Fruit fly (Drosophila melanogaster) whole organism, embryonic: Measurements from ENCODE around the gene Fer2LCH.

ENCODE experiments used
- Asciz ChIP-seq: fragments of 200-800 bp; sonication (Bioruptor generic); optimal IDR thresholded peaks from 2 replicates; lab custom pipeline; 2017; ENCODE audit warnings: missing biosample characterization, mild to moderate bottlenecking, missing genetic modification characterization, missing genetic modification reagents
- Atf3 ChIP-seq: fragments of 200-800 bp; sonication (Bioruptor generic); optimal IDR thresholded peaks from 3 replicates; lab custom pipeline; 2016; ENCODE audit warnings: missing biosample characterization, missing genetic modification characterization
- Bteb2 ChIP-seq: fragments of 200-800 bp; sonication (Bioruptor generic); optimal IDR thresholded peaks from 2 replicates; lab custom pipeline; 2016; ENCODE audit warnings: missing biosample characterization, missing genetic modification characterization
- CG10267 ChIP-seq: fragments of 200-800 bp; sonication (Bioruptor generic); optimal IDR thresholded peaks from 2 replicates; lab custom pipeline; 2018; ENCODE audit warnings: missing biosample characterization, mild to moderate bottlenecking, missing genetic modification characterization, moderate library complexity
- CG10274 ChIP-seq: fragments of 200-800 bp; sonication (Bioruptor generic); optimal IDR thresholded peaks from 3 replicates; lab custom pipeline; 2017; ENCODE audit warnings: missing biosample characterization, mild to moderate bottlenecking, missing genetic modification characterization
- CG10959 ChIP-seq: fragments of 200-800 bp; sonication (Bioruptor generic); IDR thresholded peaks from 2 replicates; pipeline ENCODE4 v1.3.6; 2022; ENCODE audit warnings: missing biosample characterization, missing genetic modification characterization
- CG12769 ChIP-seq: fragments of 200-800 bp; sonication (Bioruptor generic); optimal IDR thresholded peaks from 2 replicates; lab custom pipeline; 2019; ENCODE audit warnings: missing biosample characterization, mild to moderate bottlenecking, missing genetic modification characterization, moderate library complexity
- CG15011 ChIP-seq: fragments of 200-800 bp; sonication (Bioruptor generic); optimal IDR thresholded peaks from 3 replicates; lab custom pipeline; 2018; ENCODE audit warnings: missing biosample characterization, mild to moderate bottlenecking, missing genetic modification characterization
- CG15514 ChIP-seq: fragments of 200-800 bp; sonication (Bioruptor generic); optimal IDR thresholded peaks from 3 replicates; lab custom pipeline; 2017; ENCODE audit warnings: missing biosample characterization, missing genetic modification characterization, mild to moderate bottlenecking, moderate library complexity, missing genetic modification reagents
- CG17829 ChIP-seq: fragments of 200-800 bp; optimal IDR thresholded peaks from 2 replicates; lab custom pipeline; 2019; ENCODE audit warnings: missing biosample characterization, mild to moderate bottlenecking, missing genetic modification characterization, moderate library complexity
- CG2202 ChIP-seq: fragments of 200-800 bp; sonication (Bioruptor generic); optimal IDR thresholded peaks from 2 replicates; lab custom pipeline; 2018; ENCODE audit warnings: missing biosample characterization, mild to moderate bottlenecking, missing genetic modification characterization
- CG3065 ChIP-seq: fragments of 200-800 bp; sonication (Bioruptor generic); optimal IDR thresholded peaks from 2 replicates; lab custom pipeline; 2016; ENCODE audit warnings: missing biosample characterization, missing genetic modification characterization
- CG32532 ChIP-seq: fragments of 200-800 bp; sonication (Bioruptor generic); IDR thresholded peaks from 2 replicates; pipeline ENCODE4 v1.3.6; 2022; ENCODE audit warnings: missing biosample characterization, missing genetic modification characterization
- CG34224 ChIP-seq: fragments of 200-800 bp; sonication (Bioruptor generic); IDR thresholded peaks from 3 replicates; pipeline ENCODE4 v1.3.6; 2022; ENCODE audit warnings: missing biosample characterization, missing genetic modification characterization; ENCODE audit not compliant: partially characterized antibody
- CG3838 ChIP-seq: fragments of 200-800 bp; sonication (Bioruptor generic); optimal IDR thresholded peaks from 3 replicates; lab custom pipeline; 2016; ENCODE audit warnings: missing biosample characterization, missing genetic modification characterization
- CG5245 ChIP-seq: fragments of 200-800 bp; sonication (Bioruptor generic); optimal IDR thresholded peaks from 3 replicates; lab custom pipeline; 2016; ENCODE audit warnings: missing biosample characterization, missing genetic modification characterization
- CG6175 ChIP-seq: fragments of 200-800 bp; sonication (Bioruptor generic); IDR thresholded peaks from 3 replicates; pipeline ENCODE4 v1.3.6; 2022; ENCODE audit warnings: missing biosample characterization, missing genetic modification characterization
- CG7357 ChIP-seq: fragments of 200-800 bp; sonication (Bioruptor generic); IDR thresholded peaks from 3 replicates; pipeline ENCODE4 v1.3.6; 2022; ENCODE audit warnings: missing biosample characterization, missing genetic modification characterization
- CG8388 ChIP-seq: fragments of 200-800 bp; sonication (Bioruptor generic); optimal IDR thresholded peaks from 2 replicates; lab custom pipeline; 2019; ENCODE audit warnings: missing biosample characterization, mild to moderate bottlenecking, missing genetic modification characterization, moderate library complexity
- CG9876 ChIP-seq: fragments of 200-800 bp; sonication (Bioruptor generic); optimal IDR thresholded peaks from 2 replicates; lab custom pipeline; 2016; ENCODE audit warnings: missing biosample characterization, missing genetic modification characterization
- Dfd ChIP-seq, 2 experiments: fragments of >200 bp; optimal IDR thresholded peaks; 2 replicates each; lab custom pipeline; 2017; ENCODE audit warnings: missing biosample characterization in 2 of 2, missing genetic modification characterization in 2 of 2
- Gsc ChIP-seq: fragments of 200-800 bp; sonication (Bioruptor generic); IDR thresholded peaks from 2 replicates; pipeline ENCODE4 v1.3.6; 2022; ENCODE audit warnings: missing biosample characterization, missing genetic modification characterization
- HLH54F ChIP-seq: fragments of 200-800 bp; sonication (Bioruptor generic); optimal IDR thresholded peaks from 3 replicates; lab custom pipeline; 2016; ENCODE audit warnings: missing biosample characterization, missing genetic modification characterization
- Hey ChIP-seq: fragments of 200-800 bp; sonication (Bioruptor generic); optimal IDR thresholded peaks from 3 replicates; lab custom pipeline; 2018; ENCODE audit warnings: missing biosample characterization, mild to moderate bottlenecking, missing genetic modification characterization
- Myb ChIP-seq: fragments of 200-800 bp; sonication (Bioruptor generic); optimal IDR thresholded peaks from 2 replicates; lab custom pipeline; 2016; ENCODE audit warnings: missing biosample characterization, missing genetic modification characterization
- NC2α ChIP-seq: fragments of 200-800 bp; sonication (Bioruptor generic); optimal IDR thresholded peaks from 2 replicates; lab custom pipeline; 2016; ENCODE audit warnings: missing biosample characterization, missing genetic modification characterization
- Poxn ChIP-seq: fragments of 200-800 bp; sonication (Bioruptor generic); IDR thresholded peaks from 2 replicates; pipeline ENCODE4 v1.3.6; 2022; ENCODE audit warnings: missing biosample characterization, missing genetic modification characterization
- Stat92E ChIP-seq, 3 experiments: fragments of >200 bp in 2 of 3; fragments of 200-800 bp in 1 of 3; sonication (Bioruptor generic) in 1 of 3; optimal IDR thresholded peaks; 2 replicates each; lab custom pipeline; 2017 to 2019; ENCODE audit warnings: missing biosample characterization in 3 of 3, missing genetic modification characterization in 3 of 3, mild to moderate bottlenecking in 1 of 3, moderate library complexity in 1 of 3
- amos ChIP-seq: fragments of 200-800 bp; sonication (Bioruptor generic); IDR thresholded peaks from 2 replicates; pipeline ENCODE4 v1.3.6; 2022; ENCODE audit warnings: missing biosample characterization, missing genetic modification characterization; ENCODE audit not compliant: partially characterized antibody
- bab2 ChIP-seq: fragments of 200-800 bp; sonication (Bioruptor generic); optimal IDR thresholded peaks from 2 replicates; lab custom pipeline; 2016; ENCODE audit warnings: missing biosample characterization, missing genetic modification characterization
- bbx ChIP-seq: fragments of 200-800 bp; sonication (Bioruptor generic); IDR thresholded peaks from 2 replicates; pipeline ENCODE4 v1.3.6; 2022; ENCODE audit warnings: missing biosample characterization, missing genetic modification characterization; ENCODE audit not compliant: partially characterized antibody
- corto ChIP-seq: fragments of 200-800 bp; sonication (Bioruptor generic); optimal IDR thresholded peaks from 2 replicates; lab custom pipeline; 2016; ENCODE audit warnings: missing biosample characterization, mild to moderate bottlenecking, missing genetic modification characterization, moderate library complexity
- ems ChIP-seq: fragments of 200-800 bp; sonication (Bioruptor generic); optimal IDR thresholded peaks from 3 replicates; lab custom pipeline; 2016; ENCODE audit warnings: missing biosample characterization, missing genetic modification characterization
- eve ChIP-seq, 2 experiments: fragments of >200 bp; optimal IDR thresholded peaks; 2 replicates each; lab custom pipeline; 2017; ENCODE audit warnings: missing biosample characterization in 2 of 2, missing genetic modification characterization in 2 of 2
- gfzf ChIP-seq: fragments of 200-800 bp; sonication (Bioruptor generic); optimal IDR thresholded peaks from 2 replicates; lab custom pipeline; 2016; ENCODE audit warnings: missing biosample characterization, mild to moderate bottlenecking, missing genetic modification characterization, moderate library complexity
- insv ChIP-seq, 2 experiments: fragments of 200-800 bp; sonication (Bioruptor generic); optimal IDR thresholded peaks; 3 replicates each; lab custom pipeline; 2016 to 2018; ENCODE audit warnings: missing biosample characterization in 2 of 2, missing genetic modification characterization in 2 of 2
- knrl ChIP-seq: fragments of 200-800 bp; sonication (Bioruptor generic); IDR thresholded peaks from 3 replicates; pipeline ENCODE4 v1.3.6; 2022; ENCODE audit warnings: missing biosample characterization, missing genetic modification characterization; ENCODE audit not compliant: partially characterized antibody
- lilli ChIP-seq: fragments of 200-800 bp; sonication (Bioruptor generic); optimal IDR thresholded peaks from 3 replicates; lab custom pipeline; 2016; ENCODE audit warnings: missing biosample characterization, missing genetic modification characterization
- maf-S ChIP-seq: fragments of 200-800 bp; sonication (Bioruptor generic); optimal IDR thresholded peaks from 2 replicates; lab custom pipeline; 2016; ENCODE audit warnings: missing biosample characterization, missing genetic modification characterization
- mirr ChIP-seq: fragments of 200-800 bp; sonication (Bioruptor generic); optimal IDR thresholded peaks from 3 replicates; lab custom pipeline; 2018; ENCODE audit warnings: missing biosample characterization, mild to moderate bottlenecking, missing genetic modification characterization
- mld ChIP-seq: fragments of 200-800 bp; sonication (Bioruptor generic); IDR thresholded peaks from 3 replicates; pipeline ENCODE4 v1.3.6; 2022; ENCODE audit warnings: missing biosample characterization, missing genetic modification characterization; ENCODE audit not compliant: partially characterized antibody
- nerfin-1 ChIP-seq: fragments of 200-800 bp; sonication (Bioruptor generic); optimal IDR thresholded peaks from 3 replicates; lab custom pipeline; 2019; ENCODE audit warnings: missing biosample characterization, mild to moderate bottlenecking, missing genetic modification characterization, moderate library complexity
- nmo ChIP-seq: fragments of 200-800 bp; sonication (Bioruptor generic); optimal IDR thresholded peaks from 2 replicates; lab custom pipeline; 2018; ENCODE audit warnings: missing biosample characterization, mild to moderate bottlenecking, missing genetic modification characterization, moderate library complexity
- pnt ChIP-seq: fragments of 200-800 bp; sonication (Bioruptor generic); optimal IDR thresholded peaks from 3 replicates; lab custom pipeline; 2016; ENCODE audit warnings: missing biosample characterization, missing genetic modification characterization
- pzg ChIP-seq: fragments of 200-800 bp; sonication (Bioruptor generic); optimal IDR thresholded peaks from 3 replicates; lab custom pipeline; 2018; ENCODE audit warnings: missing biosample characterization, mild to moderate bottlenecking, missing genetic modification characterization, moderate library complexity
- shn ChIP-seq: fragments of 200-800 bp; sonication (Bioruptor generic); optimal IDR thresholded peaks from 3 replicates; lab custom pipeline; 2016; ENCODE audit warnings: missing biosample characterization, missing genetic modification characterization
- sima ChIP-seq: fragments of 200-800 bp; sonication (Bioruptor generic); optimal IDR thresholded peaks from 2 replicates; lab custom pipeline; 2016; ENCODE audit warnings: missing biosample characterization, missing genetic modification characterization
- tio ChIP-seq: fragments of 200-800 bp; sonication (Bioruptor generic); optimal IDR thresholded peaks from 2 replicates; lab custom pipeline; 2017; ENCODE audit warnings: missing biosample characterization, missing genetic modification characterization, inconsistent platforms
- wor ChIP-seq: fragments of 200-800 bp; sonication (Bioruptor generic); IDR thresholded peaks from 2 replicates; pipeline ENCODE4 v1.3.6; 2022; ENCODE audit warnings: missing biosample characterization, missing genetic modification characterization
- zen ChIP-seq: fragments of 200-800 bp; sonication (Bioruptor generic); optimal IDR thresholded peaks from 3 replicates; lab custom pipeline; 2018; ENCODE audit warnings: missing biosample characterization, mild to moderate bottlenecking, missing genetic modification characterization, moderate library complexity

Fer2LCH gene

DNA sequence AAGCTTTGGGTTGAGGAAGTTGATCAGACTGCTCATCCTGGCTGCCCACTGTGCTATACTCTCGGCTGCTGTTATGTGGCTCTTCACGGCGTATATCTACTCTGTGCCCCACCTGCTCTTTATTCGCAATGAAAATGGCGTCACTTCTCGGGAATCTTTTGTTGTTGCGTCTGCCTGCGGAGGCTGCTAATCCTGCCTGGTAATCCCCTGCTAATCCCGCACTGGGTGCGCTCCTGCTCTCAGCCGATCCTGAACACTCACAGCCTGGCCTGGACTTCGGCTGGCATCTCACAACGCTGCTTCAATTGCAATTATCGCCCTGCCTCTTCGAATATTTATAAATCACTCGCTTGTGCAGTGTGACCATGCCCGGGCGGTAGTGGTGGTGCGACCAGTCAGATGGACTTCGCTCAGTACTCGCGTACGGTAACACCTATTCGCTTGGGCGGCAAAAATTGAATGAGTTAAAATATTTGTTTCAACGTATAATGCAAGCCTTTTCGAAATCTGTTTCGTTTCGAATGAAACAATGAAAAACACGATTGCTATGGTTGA, 40.3 kb downstream of the Fer2LCH start, which contains the start of gene CG2218 (continued):
- TF ChIP-seq CG32532 (GFP tag; lab: Robert Waterston, UW) (no peak), amos (GFP tag; lab: Robert Waterston, UW) (peak; percentile 50; the same call in 1 of the 2 replicates), Hey (tag; lab: Kevin White, UChicago) (no peak), nmo (GFP tag; lab: Kevin White, UChicago) (peak; percentile 14), knrl (GFP tag; lab: Robert Waterston, UW) (peak; percentile 45; the same call in 2 of the 3 replicates), Asciz (no peak), tio (no peak), CG15011 (GFP tag; lab: Kevin White, UChicago) (no peak), lilli (no peak), insv (GFP tag; optimal IDR thresholded peaks at IDR 0.05; lab: Kevin White, UChicago) (no peak), corto (no peak), CG10959 (GFP tag; lab: Robert Waterston, UW) (no peak), CG10274 (GFP tag; lab: Kevin White, UChicago) (no peak), gfzf (GFP tag; lab: Kevin White, UChicago) (peak; percentile 95), mld (GFP tag; lab: Robert Waterston, UW) (no peak), nerfin-1 (tag; lab: Kevin White, UChicago) (peak; percentile 31), Atf3 (no peak), CG7357 (no peak), sima (GFP tag; lab: Kevin White, UChicago) (no peak), CG3838 (GFP tag; lab: Kevin White, UChicago) (no peak), CG6175 (no peak), Dfd (GFP tag; optimal IDR thresholded peaks at IDR 0.05; lab: Kevin White, UChicago) (no peak), CG8388 (GFP tag; lab: Kevin White, UChicago) (no peak), shn (GFP tag; lab: Kevin White, UChicago) (no peak), pnt (GFP tag; lab: Kevin White, UChicago) (no peak), CG34224 (GFP tag; lab: Robert Waterston, UW) (no peak), eve (GFP tag; optimal IDR thresholded peaks at IDR 0.05; lab: Kevin White, UChicago) (no peak), ems (no peak), CG9876 (GFP tag; lab: Kevin White, UChicago) (no peak), CG2202 (tag; lab: Kevin White, UChicago) (no peak), Bteb2 (GFP tag; lab: Kevin White, UChicago) (no peak), bab2 (GFP tag; lab: Kevin White, UChicago) (no peak), CG10267 (peak; percentile 47), zen (peak; percentile 52), mirr (GFP tag; lab: Kevin White, UChicago) (peak; percentile 43), maf-S (no peak), wor (GFP tag; lab: Robert Waterston, UW) (no peak), CG12769 (tag; lab: Kevin White, UChicago) (no peak), CG17829 (tag; lab: Kevin White, UChicago) (no peak), CG15514 (GFP tag; lab: Kevin White, UChicago) (peak; percentile 70), Stat92E (GFP tag; optimal IDR thresholded peaks at IDR 0.05; lab: Kevin White, UChicago) (peak in 1 of 3 experiments; percentile 58), Poxn (GFP tag; lab: Robert Waterston, UW) (no peak), CG5245 (GFP tag; lab: Kevin White, UChicago) (no peak), Gsc (no peak), CG3065 (GFP tag; lab: Kevin White, UChicago) (no peak), bbx (GFP tag; lab: Robert Waterston, UW) (no peak; the same call in 1 of the 2 replicates), Myb (GFP tag; lab: Kevin White, UChicago) (peak; percentile 65), pzg (peak; percentile 96), HLH54F (GFP tag; lab: Kevin White, UChicago) (no peak), NC2α (GFP tag; lab: Kevin White, UChicago) (peak; percentile 1)
